Worm (Caenorhabditis elegans): ENCODE data around the gene fis-1.
A peak's percentile ranks its signal among the peaks of the same experiment; 100 is the strongest.

Gene fis-1

ce11 chrII:6741428-6741827, 13.5 kb upstream of the fis-1 start, which contains the start of gene exos-8:
TSS of gene exos-8 (plus strand) at chrII:6741691.
- TF ChIP-seq hif-1 (tag; optimal IDR thresholded peaks at IDR 0.05) (peak in 1 of 2 experiments; percentile 78), vab-7 (GFP tag; IDR thresholded peaks at IDR 0.05) (0 out of 2 replicates have a peak, but pooled peaks have one; percentile 28), dmd-9 (GFP tag; IDR thresholded peaks at IDR 0.05) (peak; percentile 51; the same call in 1 of the 2 replicates), nhr-6 (tag; optimal IDR thresholded peaks at IDR 0.05) (no peak), rbr-2 (tag; optimal IDR thresholded peaks at IDR 0.05) (peak; percentile 65), hlh-11 (tag; optimal IDR thresholded peaks at IDR 0.05) (peak; percentile 21), lsy-2 (tag; optimal IDR thresholded peaks at IDR 0.05) (peak in 1 of 2 experiments; percentile 85), F49E8.2 (tag; optimal IDR thresholded peaks at IDR 0.05; ENCODE audit: borderline replicate concordance) (no peak), mxl-3 (GFP tag; optimal IDR thresholded peaks at IDR 0.05) (peak; percentile 59), ZK337.2 (GFP tag; IDR thresholded peaks at IDR 0.05) (peak; percentile 65; the same call in 1 of the 2 replicates), hmg-1.1 (GFP tag; IDR thresholded peaks at IDR 0.05) (peak; percentile 58; the same call in 1 of the 2 replicates), nhr-77 (tag; optimal IDR thresholded peaks at IDR 0.05) (peak; percentile 80), mes-2 (tag; optimal IDR thresholded peaks at IDR 0.05; ENCODE audit: poor library complexity, severe bottlenecking) (peak; percentile 96), lin-38 (GFP tag; IDR thresholded peaks at IDR 0.05) (peak; percentile 96), lin-13 (GFP tag; optimal IDR thresholded peaks at IDR 0.05) (peak; percentile 33), nhr-28 (tag; optimal IDR thresholded peaks at IDR 0.05) (peak; percentile 66), jun-1 (tag; optimal IDR thresholded peaks at IDR 0.05) (no peak), unc-62 (GFP tag; optimal IDR thresholded peaks at IDR 0.05 in 1 of 2) (peak in 1 of 2 experiments; percentile 32), unc-62 (tag; optimal IDR thresholded peaks at IDR 0.05) (no peak), dpl-1 (GFP tag; optimal IDR thresholded peaks at IDR 0.05) (peak; percentile 55), T20F7.1 (GFP tag; optimal IDR thresholded peaks at IDR 0.05) (peak; percentile 77), ama-1 (optimal IDR thresholded peaks at IDR 0.05) (no peak), cey-2 (tag; optimal IDR thresholded peaks at IDR 0.05; ENCODE audit: borderline replicate concordance, insufficient read depth) (no peak), unc-130 (GFP tag; optimal IDR thresholded peaks at IDR 0.05) (peak; percentile 95)

- TF ChIP-seq lin-39 (tag; optimal IDR thresholded peaks at IDR 0.05) (no peak), rbr-2 (tag; optimal IDR thresholded peaks at IDR 0.05) (no peak), ZK546.5 (tag; optimal IDR thresholded peaks at IDR 0.05) (no peak), unc-62 (GFP tag; optimal IDR thresholded peaks at IDR 0.05 in 1 of 2) (no peak), unc-62 (tag; optimal IDR thresholded peaks at IDR 0.05) (no peak), Y105C5A.15 (GFP tag; IDR thresholded peaks at IDR 0.05) (no peak), zip-2 (tag; optimal IDR thresholded peaks at IDR 0.05) (no peak), fos-1 (tag; optimal IDR thresholded peaks at IDR 0.05) (no peak), zfp-3 (GFP tag; conservative IDR thresholded peaks at IDR 0.05) (no peak), daf-8 (GFP tag; IDR thresholded peaks at IDR 0.05) (no peak)
Observed at ce11 chrII:6742614-6743013, 12.4 kb upstream of the fis-1 start, which contains the start of gene F41G3.6. TSS of gene F41G3.6 (plus strand) at chrII:6742914.

- TF ChIP-seq ceh-44 (GFP tag; IDR thresholded peaks at IDR 0.05) (no peak), ceh-32 (tag; optimal IDR thresholded peaks at IDR 0.05; ENCODE audit: poor library complexity) (no peak), nhr-237 (tag; optimal IDR thresholded peaks at IDR 0.05) (no peak), attf-4 (tag; optimal IDR thresholded peaks at IDR 0.05) (no peak), Y75B8A.6 (GFP tag; IDR thresholded peaks at IDR 0.05) (no peak), Y105C5A.15 (GFP tag; IDR thresholded peaks at IDR 0.05) (no peak), dmd-9 (GFP tag; IDR thresholded peaks at IDR 0.05) (no peak), lin-38 (GFP tag; IDR thresholded peaks at IDR 0.05) (no peak), zag-1 (tag; optimal IDR thresholded peaks at IDR 0.05) (no peak), hlh-30 (tag; optimal IDR thresholded peaks at IDR 0.05; ENCODE audit: insufficient read depth) (no peak), nhr-48 (tag; optimal IDR thresholded peaks at IDR 0.05) (no peak), rbr-2 (tag; optimal IDR thresholded peaks at IDR 0.05) (no peak), vab-7 (GFP tag; IDR thresholded peaks at IDR 0.05) (no peak), nhr-111 (GFP tag; optimal IDR thresholded peaks at IDR 0.05) (no peak), ces-1 (GFP tag; optimal IDR thresholded peaks at IDR 0.05) (no peak), ama-1 (optimal IDR thresholded peaks at IDR 0.05) (no peak), zip-11 (GFP tag; IDR thresholded peaks at IDR 0.05) (no peak), egl-27 (tag; optimal IDR thresholded peaks at IDR 0.05) (no peak), sdz-12 (GFP tag; optimal IDR thresholded peaks at IDR 0.05) (no peak), daf-16 (GFP tag; optimal IDR thresholded peaks at IDR 0.05) (no peak), daf-16 (tag; optimal IDR thresholded peaks at IDR 0.05) (no peak)
Observed at ce11 chrII:6744648-6745047, 10.3 kb upstream of the fis-1 start, which contains the start of gene ins-15. TSS of gene ins-15 (minus strand) at chrII:6744748.

Measured in whole organism, L4 larva.